Worm (Caenorhabditis elegans) whole organism, L1 larva: ENCODE data around the gene ctsa-3.2.

Experiments
- F16B12.6 ChIP-seq: fragments of 150-350 bp; optimal IDR thresholded peaks from 2 replicates; lab custom pipeline; 2014; ENCODE audit warnings: missing biosample characterization, missing genetic modification characterization
- Y116A8C.19 ChIP-seq: sonication (generic microtip); optimal IDR thresholded peaks from 2 replicates; lab custom pipeline; 2016; ENCODE audit warnings: missing compliant biosample characterization, missing genetic modification characterization, borderline replicate concordance
- aha-1 ChIP-seq: fragments of 150-350 bp; optimal IDR thresholded peaks from 2 replicates; lab custom pipeline; 2014; ENCODE audit warnings: missing biosample characterization, missing genetic modification characterization
- alr-1 ChIP-seq: fragments of 200-800 bp; sonication (Bioruptor generic); optimal IDR thresholded peaks from 2 replicates; lab custom pipeline; 2018; ENCODE audit warnings: borderline replicate concordance, mild to moderate bottlenecking, missing genetic modification characterization, missing compliant biosample characterization
- ama-1 ChIP-seq: fragments of 150-350 bp; optimal IDR thresholded peaks from 2 replicates; lab custom pipeline; 2014
- ceh-8 ChIP-seq: fragments of 200-800 bp; sonication (Bioruptor generic); optimal IDR thresholded peaks from 2 replicates; lab custom pipeline; 2018; ENCODE audit warnings: mild to moderate bottlenecking, missing genetic modification characterization, moderate library complexity, missing compliant biosample characterization
- ceh-82 ChIP-seq, 3 experiments: fragments of 150-350 bp in 1 of 3; sonication (generic microtip) in 2 of 3; optimal IDR thresholded peaks; 2 replicates each; lab custom pipeline; 2014 to 2017; ENCODE audit warnings: missing biosample characterization in 3 of 3, missing genetic modification characterization in 3 of 3
- ceh-88 ChIP-seq: fragments of 200-800 bp; sonication (Bioruptor generic); IDR thresholded peaks from 2 replicates; pipeline ENCODE4 v1.3.6; 2022; ENCODE audit warnings: missing genetic modification characterization, missing compliant biosample characterization
- ces-1 ChIP-seq: fragments of 150-350 bp; optimal IDR thresholded peaks from 2 replicates; lab custom pipeline; 2014; ENCODE audit warnings: missing biosample characterization, missing genetic modification reagents, missing genetic modification characterization
- efl-1 ChIP-seq, 4 experiments: fragments of 150-350 bp; optimal IDR thresholded peaks in 3 of 4; peaks in 1 of 4; 1 replicate in 1 of 4; 2 replicates in 3 of 4; lab custom pipeline; 2014; ENCODE audit warnings: missing biosample characterization in 2 of 4, missing genetic modification characterization in 2 of 4, missing genetic modification reagents in 2 of 4
- elt-3 ChIP-seq, 6 experiments: fragments of 150-350 bp in 1 of 6; sonication (generic microtip); optimal IDR thresholded peaks; 2 replicates each; lab custom pipeline; 2017 to 2018; ENCODE audit warnings: missing biosample characterization in 6 of 6, missing genetic modification characterization in 6 of 6, inconsistent platforms in 1 of 6
- fkh-4 ChIP-seq: sonication (generic microtip); optimal IDR thresholded peaks from 2 replicates; lab custom pipeline; 2016; ENCODE audit warnings: missing compliant biosample characterization, missing genetic modification characterization, borderline replicate concordance
- hlh-17 ChIP-seq: fragments of 200-800 bp; sonication (Bioruptor generic); optimal IDR thresholded peaks from 2 replicates; lab custom pipeline; 2018; ENCODE audit warnings: missing genetic modification characterization, mild to moderate bottlenecking, missing compliant biosample characterization, moderate library complexity, borderline replicate concordance
- irx-1 ChIP-seq: sonication (generic microtip); optimal IDR thresholded peaks from 2 replicates; lab custom pipeline; 2016; ENCODE audit warnings: missing genetic modification characterization, missing compliant biosample characterization
- lin-13 ChIP-seq: fragments of 150-350 bp; optimal IDR thresholded peaks from 2 replicates; lab custom pipeline; 2014; ENCODE audit warnings: missing biosample characterization, missing genetic modification reagents, missing genetic modification characterization
- lin-14 ChIP-seq: fragments of 200-800 bp; sonication (Bioruptor generic); optimal IDR thresholded peaks from 2 replicates; lab custom pipeline; 2018; ENCODE audit warnings: mild to moderate bottlenecking, missing genetic modification characterization, moderate library complexity, missing compliant biosample characterization
- lin-35 ChIP-seq, 2 experiments: fragments of 150-350 bp; optimal IDR thresholded peaks; 2 replicates each; lab custom pipeline; 2014; ENCODE audit warnings: missing biosample characterization in 2 of 2, missing genetic modification characterization in 2 of 2, missing genetic modification reagents in 2 of 2
- lin-39 ChIP-seq: fragments of 150-350 bp; optimal IDR thresholded peaks from 2 replicates; lab custom pipeline; 2014; ENCODE audit warnings: missing biosample characterization, missing genetic modification reagents, missing genetic modification characterization
- lsy-2 ChIP-seq, 2 experiments: fragments of 150-350 bp; optimal IDR thresholded peaks; 2 replicates each; lab custom pipeline; 2014; ENCODE audit warnings: missing biosample characterization in 2 of 2, missing genetic modification characterization in 2 of 2
- mep-1 ChIP-seq: fragments of 150-350 bp; optimal IDR thresholded peaks from 2 replicates; lab custom pipeline; 2014; ENCODE audit warnings: missing biosample characterization, missing genetic modification characterization
- nhr-47 ChIP-seq: sonication (generic microtip); optimal IDR thresholded peaks from 2 replicates; lab custom pipeline; 2016; ENCODE audit warnings: mild to moderate bottlenecking, missing genetic modification characterization, moderate library complexity, missing compliant biosample characterization
- nhr-84 ChIP-seq: sonication (generic microtip); optimal IDR thresholded peaks from 2 replicates; lab custom pipeline; 2017; ENCODE audit warnings: missing biosample characterization, missing genetic modification characterization
- nhr-85 ChIP-seq: sonication (generic microtip); peaks from one replicate; lab custom pipeline; 2016; ENCODE audit warnings: missing genetic modification characterization, inconsistent platforms, missing compliant biosample characterization
- pag-3 ChIP-seq: sonication (generic microtip); optimal IDR thresholded peaks from 2 replicates; lab custom pipeline; 2017; ENCODE audit warnings: missing genetic modification characterization, mild to moderate bottlenecking, missing compliant biosample characterization, antibody characterized with exemption, borderline replicate concordance; ENCODE audit not compliant: insufficient read depth
- rnt-1 ChIP-seq: sonication (generic microtip); optimal IDR thresholded peaks from 2 replicates; lab custom pipeline; 2016; ENCODE audit warnings: mild to moderate bottlenecking, missing genetic modification characterization, moderate library complexity, missing compliant biosample characterization
- skn-1 ChIP-seq: fragments of 150-350 bp; optimal IDR thresholded peaks from 2 replicates; lab custom pipeline; 2014; ENCODE audit warnings: missing biosample characterization, missing genetic modification characterization
- snu-23 ChIP-seq: sonication (generic microtip); optimal IDR thresholded peaks from 2 replicates; lab custom pipeline; 2016; ENCODE audit warnings: missing genetic modification characterization, missing compliant biosample characterization
- unc-30 ChIP-seq: sonication (generic microtip); optimal IDR thresholded peaks from 2 replicates; lab custom pipeline; 2017; ENCODE audit warnings: missing biosample characterization, missing genetic modification characterization
- unc-98 ChIP-seq: fragments of 200-800 bp; sonication (Bioruptor generic); IDR thresholded peaks from 2 replicates; pipeline ENCODE4 v1.3.6; 2022; ENCODE audit warnings: missing genetic modification characterization, missing compliant biosample characterization
- xbp-1 ChIP-seq: sonication (generic microtip); optimal IDR thresholded peaks from 2 replicates; lab custom pipeline; 2016; ENCODE audit warnings: missing genetic modification characterization, missing compliant biosample characterization
- zag-1 ChIP-seq: fragments of 150-350 bp; optimal IDR thresholded peaks from 2 replicates; lab custom pipeline; 2014; ENCODE audit warnings: missing biosample characterization, missing genetic modification characterization
- ztf-11 ChIP-seq, 2 experiments: sonication (generic microtip); optimal IDR thresholded peaks; 2 replicates each; lab custom pipeline; 2016 to 2017; ENCODE audit warnings: missing genetic modification characterization in 2 of 2, missing biosample characterization in 1 of 2, missing compliant biosample characterization in 1 of 2
- ztf-4 ChIP-seq: fragments of 150-350 bp; optimal IDR thresholded peaks from 2 replicates; lab custom pipeline; 2014; ENCODE audit warnings: missing biosample characterization, missing genetic modification characterization

ctsa-3.2 gene

DNA sequence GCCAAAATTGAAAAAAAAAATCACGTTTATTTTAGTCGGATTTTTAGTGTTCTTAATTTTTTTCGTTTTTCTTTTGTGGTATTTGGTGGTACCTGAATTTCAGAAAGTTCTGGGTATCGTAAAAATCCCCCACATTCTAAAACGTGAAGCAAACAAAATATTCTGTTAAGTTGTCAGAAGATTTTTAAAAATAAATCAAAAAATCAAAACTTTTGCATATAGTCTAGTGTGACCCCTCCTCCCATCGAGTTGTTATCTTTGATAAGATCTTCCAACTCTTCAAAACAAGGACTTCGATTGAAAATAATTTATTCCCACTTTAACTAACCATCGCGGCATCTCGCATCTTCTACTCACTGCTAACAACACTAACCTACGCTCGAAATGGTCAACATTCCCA lies 45.9 kb upstream of the ctsa-3.2 start, which contains the start of gene ZK938.1:
TSS of gene ZK938.1 (plus strand) at position 301 of the 400 bp plus-strand sequence.
- TF ChIP-seq nhr-47 (tag; lab: Kevin White, UChicago) (no peak), aha-1 (no peak), ceh-8 (GFP tag; lab: Kevin White, UChicago) (no peak), ztf-4 (tag; lab: Kevin White, UChicago) (no peak), efl-1 (optimal IDR thresholded peaks at IDR 0.05; lab: Kevin White, UChicago) (no peak), efl-1 (GFP tag; optimal IDR thresholded peaks at IDR 0.05 in 1 of 2; lab: Kevin White, UChicago) (peak in 1 of 2 experiments; percentile 25), lin-14 (GFP tag; lab: Kevin White, UChicago) (no peak), xbp-1 (tag; lab: Kevin White, UChicago) (no peak)

DNA sequence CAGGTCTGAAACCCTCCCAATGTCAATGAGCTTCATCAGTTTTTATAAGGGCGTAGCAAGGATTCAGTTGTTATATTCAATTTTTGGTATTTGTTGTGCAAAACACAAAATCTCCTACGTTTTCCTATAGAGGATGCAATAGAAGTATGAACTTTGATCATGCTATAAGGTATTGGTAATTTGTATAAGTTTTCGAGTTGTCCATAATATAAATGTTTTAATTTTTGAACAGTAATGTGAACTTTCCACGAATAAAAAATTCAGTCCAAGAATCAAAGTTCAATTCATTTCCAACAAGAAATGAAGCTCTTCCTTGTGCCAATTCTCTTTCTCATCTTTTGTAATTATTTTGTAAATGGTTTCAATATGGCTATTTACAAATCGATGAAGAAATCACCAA lies 43.9 kb upstream of the ctsa-3.2 start, which contains the start of gene ZK938.12:
TSS of gene ZK938.12 (plus strand) at position 301 of the 400 bp plus-strand sequence.
- no peak for TF ChIP-seq hlh-17 (GFP tag; lab: Kevin White, UChicago)
- no peak for TF ChIP-seq nhr-84 (tag; lab: Kevin White, UChicago)
- TF ChIP-seq xbp-1 (tag; lab: Kevin White, UChicago): no peak
- TF ChIP-seq unc-98 (GFP tag; lab: Robert Waterston, UW): no peak
- TF ChIP-seq ceh-82 (tag; optimal IDR thresholded peaks at IDR 0.05; lab: Kevin White, UChicago): no peak
- TF ChIP-seq ceh-88 (GFP tag; lab: Robert Waterston, UW): no peak
- no peak for TF ChIP-seq fkh-4 (tag; lab: Kevin White, UChicago)
- TF ChIP-seq irx-1 (tag; lab: Kevin White, UChicago): no peak
- no peak for TF ChIP-seq lin-13
- no peak for TF ChIP-seq skn-1 (tag; lab: Kevin White, UChicago)

DNA sequence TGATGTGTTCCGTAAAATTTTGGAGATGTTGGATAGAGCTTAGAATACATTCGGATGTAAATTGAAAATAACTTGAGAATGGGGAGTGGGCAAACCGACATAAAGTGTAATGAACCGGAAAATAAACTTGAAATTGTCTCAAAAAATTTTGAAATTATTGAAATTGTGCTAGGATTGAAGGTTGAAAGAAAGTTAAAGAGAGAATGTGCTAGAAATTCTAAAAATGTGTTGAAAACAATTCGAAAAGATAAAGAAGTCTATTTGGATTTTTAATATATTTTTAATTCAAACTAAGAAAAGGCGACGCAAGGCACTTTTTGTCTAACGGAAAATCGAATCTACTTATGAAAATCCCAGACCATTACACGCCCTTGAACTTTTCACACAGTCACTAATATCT lies 41.1 kb upstream of the ctsa-3.2 start, which contains the start of gene ZK938.3:
TSS of gene ZK938.3 (minus strand) at position 101 of the 400 bp plus-strand sequence.
- TF ChIP-seq lin-39 (tag; lab: Kevin White, UChicago) (no peak), F16B12.6 (tag; lab: Kevin White, UChicago) (no peak), ces-1 (GFP tag; lab: Kevin White, UChicago) (no peak), rnt-1 (tag; lab: Kevin White, UChicago) (no peak), ztf-11 (tag; optimal IDR thresholded peaks at IDR 0.05; lab: Kevin White, UChicago) (no peak), mep-1 (tag; lab: Kevin White, UChicago) (no peak)

DNA sequence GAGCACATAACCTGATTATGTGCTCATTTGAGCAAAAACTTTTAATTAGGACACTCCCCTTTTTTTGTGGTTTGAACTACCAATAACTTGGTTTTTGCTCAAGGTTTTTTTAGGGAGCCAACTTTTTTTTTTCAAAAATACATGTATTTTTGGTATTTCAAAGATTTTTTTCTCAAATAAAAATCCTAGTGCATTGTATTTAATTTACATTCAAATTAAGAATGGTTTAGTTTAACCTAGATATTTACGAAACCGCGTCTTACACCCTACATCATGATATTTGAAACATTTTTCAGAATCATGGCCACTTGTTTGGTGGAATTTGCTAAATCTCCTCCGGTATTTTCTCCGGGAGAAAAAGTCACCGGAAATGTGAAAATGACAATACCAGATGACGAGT lies 40.1 kb upstream of the ctsa-3.2 start, which contains the start of gene arrd-5:
TSS of gene arrd-5 (plus strand) at position 301 of the 400 bp plus-strand sequence.
- TF ChIP-seq elt-3 (tag; optimal IDR thresholded peaks at IDR 0.05; lab: Kevin White, UChicago) (no peak), pag-3 (tag; lab: Kevin White, UChicago) (no peak), ama-1 (lab: Kevin White, UChicago) (no peak), alr-1 (tag; lab: Kevin White, UChicago) (no peak), nhr-85 (tag; lab: Kevin White, UChicago) (no peak), lsy-2 (tag; optimal IDR thresholded peaks at IDR 0.05; lab: Kevin White, UChicago) (no peak), unc-30 (no peak), lin-35 (GFP tag; optimal IDR thresholded peaks at IDR 0.05; lab: Kevin White, UChicago) (no peak)

DNA sequence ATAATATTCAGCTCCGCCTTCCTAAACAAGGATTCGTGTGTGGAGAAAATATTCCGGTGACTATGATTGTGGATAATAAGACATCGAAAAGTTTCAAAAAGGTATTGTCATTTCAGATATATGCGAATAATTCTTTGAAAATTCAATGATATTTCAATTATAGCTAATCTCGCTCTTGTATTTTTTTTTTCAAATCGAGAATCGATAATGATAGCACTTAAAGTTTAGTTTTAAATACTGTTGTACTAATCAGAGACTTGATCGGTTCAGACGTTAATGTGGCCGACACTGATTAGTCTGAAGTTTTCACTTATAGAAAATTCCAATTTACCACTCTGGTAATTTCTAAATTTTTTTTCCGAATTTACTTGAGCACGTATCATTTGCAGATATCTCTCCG lies 39.0 kb upstream of the ctsa-3.2 start:
- no peak for TF ChIP-seq snu-23 (GFP tag; lab: Kevin White, UChicago)
- no peak for TF ChIP-seq elt-3 (tag; optimal IDR thresholded peaks at IDR 0.05; lab: Kevin White, UChicago)
- TF ChIP-seq ama-1 (lab: Kevin White, UChicago): no peak
- TF ChIP-seq ceh-88 (GFP tag; lab: Robert Waterston, UW): no peak
- no peak for TF ChIP-seq Y116A8C.19 (tag; lab: Kevin White, UChicago)
- TF ChIP-seq lsy-2 (tag; optimal IDR thresholded peaks at IDR 0.05; lab: Kevin White, UChicago): no peak
- no peak for TF ChIP-seq zag-1 (tag; lab: Kevin White, UChicago)
- TF ChIP-seq skn-1 (tag; lab: Kevin White, UChicago): no peak
- TF ChIP-seq fkh-4 (tag; lab: Kevin White, UChicago): no peak
